Worm (Caenorhabditis elegans) whole organism, young adult: ENCODE data around the gene Y75B12B.11.
A peak's percentile ranks its signal among the peaks of the same experiment; 100 is the strongest.

ENCODE experiments used
- C06A6.2 ChIP-seq: fragments of 200-800 bp; sonication (Bioruptor generic); conservative IDR thresholded peaks from 2 replicates; pipeline ENCODE4 v1.3.6; 2022; ENCODE audit warnings: missing genetic modification characterization, missing compliant biosample characterization
- F10E7.11 ChIP-seq: sonication (generic microtip); optimal IDR thresholded peaks from 2 replicates; lab custom pipeline; 2017; ENCODE audit warnings: mild to moderate bottlenecking, missing genetic modification characterization, moderate library complexity, missing compliant biosample characterization
- F22D6.2 ChIP-seq: sonication (generic microtip); optimal IDR thresholded peaks from 2 replicates; lab custom pipeline; 2016; ENCODE audit warnings: mild to moderate bottlenecking, missing genetic modification characterization, missing compliant biosample characterization
- F37B4.10 ChIP-seq: fragments of 200-800 bp; sonication (Bioruptor generic); IDR thresholded peaks from 2 replicates; pipeline ENCODE4 v1.3.6; 2022; ENCODE audit warnings: missing genetic modification characterization, missing compliant biosample characterization
- F55B11.4 ChIP-seq: sonication (generic microtip); optimal IDR thresholded peaks from 2 replicates; lab custom pipeline; 2016; ENCODE audit warnings: missing compliant biosample characterization, missing genetic modification characterization, borderline replicate concordance; ENCODE audit not compliant: insufficient read depth
- F57C9.4 ChIP-seq: sonication (generic microtip); optimal IDR thresholded peaks from 2 replicates; lab custom pipeline; 2017; ENCODE audit warnings: mild to moderate bottlenecking, missing genetic modification characterization, missing compliant biosample characterization
- T07F8.4 ChIP-seq: sonication (generic microtip); optimal IDR thresholded peaks from 2 replicates; lab custom pipeline; 2016; ENCODE audit warnings: mild to moderate bottlenecking, missing genetic modification characterization, moderate library complexity, missing compliant biosample characterization
- Y53F4B.3 ChIP-seq: fragments of 200-800 bp; sonication (Bioruptor generic); IDR thresholded peaks from 2 replicates; pipeline ENCODE4 v1.3.6; 2022; ENCODE audit warnings: missing genetic modification reagents, missing genetic modification characterization, missing compliant biosample characterization
- Y67H2A.10 ChIP-seq: fragments of 200-800 bp; sonication (Bioruptor generic); conservative IDR thresholded peaks from 2 replicates; pipeline ENCODE4 v1.3.6; 2022; ENCODE audit warnings: missing genetic modification reagents, missing genetic modification characterization, missing compliant biosample characterization
- Y95B8A.8 ChIP-seq: fragments of 200-800 bp; sonication (Bioruptor generic); IDR thresholded peaks from 2 replicates; pipeline ENCODE4 v1.3.6; 2022; ENCODE audit warnings: missing genetic modification reagents, missing genetic modification characterization, missing compliant biosample characterization
- aptf-2 ChIP-seq: fragments of 200-800 bp; sonication (Bioruptor generic); conservative IDR thresholded peaks from 2 replicates; pipeline ENCODE4 v1.3.6; 2022; ENCODE audit warnings: missing genetic modification reagents, missing genetic modification characterization, missing compliant biosample characterization
- atf-7 ChIP-seq: sonication (generic microtip); optimal IDR thresholded peaks from 2 replicates; lab custom pipeline; 2017; ENCODE audit warnings: mild to moderate bottlenecking, missing genetic modification characterization, missing compliant biosample characterization
- athp-1 ChIP-seq: sonication (generic microtip); optimal IDR thresholded peaks from 2 replicates; lab custom pipeline; 2017; ENCODE audit warnings: mild to moderate bottlenecking, missing genetic modification characterization, missing compliant biosample characterization
- attf-6 ChIP-seq: fragments of 200-800 bp; sonication (Bioruptor generic); IDR thresholded peaks from 2 replicates; pipeline ENCODE4 v1.3.6; 2022; ENCODE audit warnings: missing genetic modification reagents, missing genetic modification characterization, missing compliant biosample characterization
- ceh-79 ChIP-seq: sonication (generic microtip); optimal IDR thresholded peaks from 2 replicates; lab custom pipeline; 2017; ENCODE audit warnings: mild to moderate bottlenecking, missing genetic modification characterization, missing compliant biosample characterization
- die-1 ChIP-seq: sonication (generic microtip); optimal IDR thresholded peaks from 2 replicates; lab custom pipeline; 2016; ENCODE audit warnings: missing genotype, mild to moderate bottlenecking, missing genetic modification characterization, missing compliant biosample characterization
- dox-1 ChIP-seq: fragments of 200-800 bp; sonication (Bioruptor generic); IDR thresholded peaks from 2 replicates; pipeline ENCODE4 v1.3.6; 2022; ENCODE audit warnings: missing genetic modification reagents, missing genetic modification characterization, missing compliant biosample characterization
- efl-1 ChIP-seq: fragments of 150-350 bp; optimal IDR thresholded peaks from 2 replicates; lab custom pipeline; 2014; ENCODE audit warnings: missing biosample characterization, missing genetic modification reagents, missing genetic modification characterization
- egrh-3 ChIP-seq: fragments of 200-800 bp; sonication (Bioruptor generic); IDR thresholded peaks from 2 replicates; pipeline ENCODE4 v1.3.6; 2022; ENCODE audit warnings: missing genetic modification reagents, missing genetic modification characterization, missing compliant biosample characterization
- ets-4 ChIP-seq: fragments of 200-800 bp; sonication (Bioruptor generic); optimal IDR thresholded peaks from 2 replicates; lab custom pipeline; 2018; ENCODE audit warnings: mild to moderate bottlenecking, missing genetic modification characterization, missing compliant biosample characterization
- hlh-26 ChIP-seq: fragments of 200-800 bp; sonication (Bioruptor generic); conservative IDR thresholded peaks from 2 replicates; pipeline ENCODE4 v1.3.6; 2022; ENCODE audit warnings: missing genetic modification reagents, missing genetic modification characterization, missing compliant biosample characterization
- lin-35 ChIP-seq, 3 experiments: fragments of 150-350 bp in 2 of 3; sonication (generic microtip) in 1 of 3; optimal IDR thresholded peaks; 2 replicates each; lab custom pipeline; 2014 to 2018; ENCODE audit warnings: missing biosample characterization in 3 of 3, missing genetic modification characterization in 3 of 3, missing genetic modification reagents in 3 of 3
- lin-40 ChIP-seq: sonication (generic microtip); optimal IDR thresholded peaks from 2 replicates; lab custom pipeline; 2016; ENCODE audit warnings: missing genetic modification characterization, mild to moderate bottlenecking, missing compliant biosample characterization, missing genotype, missing genetic modification reagents
- lin-54 ChIP-seq: fragments of 200-800 bp; sonication (Bioruptor generic); optimal IDR thresholded peaks from 2 replicates; lab custom pipeline; 2018; ENCODE audit warnings: mild to moderate bottlenecking, missing genetic modification characterization, missing compliant biosample characterization
- madf-10 ChIP-seq: sonication (generic microtip); optimal IDR thresholded peaks from 2 replicates; lab custom pipeline; 2016; ENCODE audit warnings: mild to moderate bottlenecking, missing genetic modification characterization, missing compliant biosample characterization
- madf-6 ChIP-seq: fragments of 200-800 bp; sonication (Bioruptor generic); IDR thresholded peaks from 2 replicates; pipeline ENCODE4 v1.3.6; 2022; ENCODE audit warnings: missing genetic modification reagents, missing genetic modification characterization, missing compliant biosample characterization
- mel-28 ChIP-seq: sonication (generic microtip); optimal IDR thresholded peaks from 2 replicates; lab custom pipeline; 2016; ENCODE audit warnings: borderline replicate concordance, mild to moderate bottlenecking, missing genetic modification characterization, missing compliant biosample characterization
- mes-4 ChIP-seq: sonication (generic microtip); optimal IDR thresholded peaks from 2 replicates; lab custom pipeline; 2016; ENCODE audit warnings: missing genotype, missing genetic modification characterization, missing compliant biosample characterization
- nfya-1 ChIP-seq: sonication (generic microtip); optimal IDR thresholded peaks from 2 replicates; lab custom pipeline; 2017; ENCODE audit warnings: antibody characterized with exemption, missing compliant biosample characterization, missing genetic modification characterization, borderline replicate concordance; ENCODE audit not compliant: insufficient read depth
- nhr-90 ChIP-seq: sonication (generic microtip); optimal IDR thresholded peaks from 2 replicates; lab custom pipeline; 2016; ENCODE audit warnings: missing genotype, mild to moderate bottlenecking, missing genetic modification characterization, missing compliant biosample characterization
- pha-4 ChIP-seq: fragments of 150-350 bp; sonication (generic microtip); optimal IDR thresholded peaks from 2 replicates; lab custom pipeline; 2014; ENCODE audit warnings: missing biosample characterization, missing genetic modification reagents, missing genetic modification characterization
- rcor-1 ChIP-seq: fragments of 200-800 bp; sonication (Bioruptor generic); IDR thresholded peaks from 2 replicates; pipeline ENCODE4 v1.3.6; 2022; ENCODE audit warnings: missing genetic modification reagents, missing genetic modification characterization, missing compliant biosample characterization
- rec-8 ChIP-seq, 2 experiments: sonication (generic microtip); optimal IDR thresholded peaks; 2 replicates each; lab custom pipeline; 2016; ENCODE audit warnings: mild to moderate bottlenecking in 2 of 2, missing genetic modification characterization in 2 of 2, missing genetic modification reagents in 2 of 2, missing genotype in 2 of 2, missing biosample characterization in 1 of 2, missing compliant biosample characterization in 1 of 2, moderate library complexity in 1 of 2
- repo-1 ChIP-seq: sonication (generic microtip); optimal IDR thresholded peaks from 2 replicates; lab custom pipeline; 2017; ENCODE audit warnings: mild to moderate bottlenecking, missing genetic modification characterization, missing compliant biosample characterization
- sdz-38 ChIP-seq: sonication (generic microtip); optimal IDR thresholded peaks from 2 replicates; lab custom pipeline; 2016; ENCODE audit warnings: missing genotype, missing genetic modification characterization, missing compliant biosample characterization
- snpc-3.4 ChIP-seq: sonication (generic microtip); optimal IDR thresholded peaks from 2 replicates; lab custom pipeline; 2017; ENCODE audit warnings: missing genetic modification characterization, mild to moderate bottlenecking, missing compliant biosample characterization, antibody characterized with exemption, moderate library complexity, missing genotype, missing genetic modification reagents
- snpc-4 ChIP-seq, 5 experiments: fragments of 150-350 bp in 1 of 5; sonication (generic microtip) in 4 of 5; optimal IDR thresholded peaks; 2 replicates each; lab custom pipeline; 2014 to 2018; ENCODE audit warnings: missing genetic modification characterization in 5 of 5, missing biosample characterization in 3 of 5, antibody characterized with exemption in 2 of 5, mild to moderate bottlenecking in 2 of 5, missing compliant biosample characterization in 2 of 5, missing genotype in 2 of 5, moderate library complexity in 2 of 5, missing genetic modification reagents in 1 of 5
- somi-1 ChIP-seq: fragments of 200-800 bp; sonication (Bioruptor generic); optimal IDR thresholded peaks from 2 replicates; lab custom pipeline; 2018; ENCODE audit warnings: mild to moderate bottlenecking, missing genetic modification characterization, missing compliant biosample characterization
- tbp1 ChIP-seq: fragments of 200-800 bp; sonication (Bioruptor generic); optimal IDR thresholded peaks from 2 replicates; lab custom pipeline; 2018; ENCODE audit warnings: mild to moderate bottlenecking, missing genetic modification characterization, missing compliant biosample characterization
- tlf-1 ChIP-seq: fragments of 200-800 bp; sonication (Bioruptor generic); optimal IDR thresholded peaks from 2 replicates; lab custom pipeline; 2018; ENCODE audit warnings: mild to moderate bottlenecking, missing genetic modification characterization, missing compliant biosample characterization
- unc-130 ChIP-seq: sonication (generic microtip); optimal IDR thresholded peaks from 2 replicates; lab custom pipeline; 2016; ENCODE audit warnings: missing genetic modification reagents, missing genetic modification characterization, missing compliant biosample characterization
- unc-62 ChIP-seq: fragments of 150-350 bp; optimal IDR thresholded peaks from 2 replicates; lab custom pipeline; 2014; ENCODE audit warnings: missing biosample characterization, missing genetic modification reagents, missing genetic modification characterization
- xnd-1 ChIP-seq: sonication (generic microtip); optimal IDR thresholded peaks from 2 replicates; lab custom pipeline; 2016; ENCODE audit warnings: missing genotype, missing genetic modification reagents, missing genetic modification characterization, missing compliant biosample characterization
- ztf-26 ChIP-seq: sonication (generic microtip); optimal IDR thresholded peaks from 2 replicates; lab custom pipeline; 2017; ENCODE audit warnings: missing genetic modification characterization, missing compliant biosample characterization

Y75B12B.11 gene

DNA sequence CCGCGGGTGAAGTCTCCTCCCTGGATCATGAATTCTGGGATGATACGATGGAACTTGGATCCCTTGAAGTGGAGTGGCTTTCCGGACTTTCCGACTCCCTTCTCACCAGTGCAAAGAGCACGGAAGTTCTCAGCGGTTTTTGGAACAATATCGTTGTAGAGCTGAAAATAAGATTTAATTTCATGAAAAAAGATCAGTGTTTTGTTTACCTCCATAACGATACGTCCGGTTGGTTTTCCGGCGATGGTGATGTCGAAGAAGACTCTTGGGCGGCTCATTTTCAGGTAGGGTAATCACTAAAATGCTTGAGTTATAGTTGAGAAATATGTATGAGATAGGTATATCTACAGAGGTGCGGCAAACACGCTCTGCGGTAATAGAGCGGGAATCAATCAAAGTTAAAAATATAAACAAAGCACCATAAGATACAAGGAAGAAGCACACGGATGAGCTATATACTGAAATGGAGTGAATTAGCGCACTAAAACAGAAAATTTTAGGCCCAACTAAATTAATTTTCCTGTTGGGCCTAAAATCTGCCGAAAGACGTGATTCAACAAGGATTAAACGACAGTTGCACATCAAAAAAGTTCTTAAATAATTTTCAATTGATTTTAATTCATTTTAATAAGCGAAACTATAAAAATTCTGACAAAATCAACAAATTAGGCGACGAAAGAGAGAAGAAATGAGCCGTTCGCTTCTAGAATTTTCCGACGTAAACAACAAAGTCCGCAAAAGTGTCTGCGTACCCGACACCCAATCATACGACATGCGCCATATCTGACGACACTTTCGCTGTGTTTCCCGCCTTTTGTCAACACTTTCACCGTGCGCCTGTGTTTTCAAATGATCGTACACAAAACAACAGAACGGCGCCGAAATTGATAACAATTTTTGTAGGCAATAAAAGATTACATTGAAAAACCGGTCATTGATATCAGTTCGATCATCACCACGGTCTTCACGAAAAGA is 3.7 kb upstream of the Y75B12B.11 start, which contains the start of the genes cyn-7 and bath-36 (continued):
- TF ChIP-seq ets-4 (GFP tag; lab: Kevin White, UChicago), result peak; percentile 10
- TF ChIP-seq aptf-2 (GFP tag; lab: Robert Waterston, UW), result no peak
- peak; percentile 65 for TF ChIP-seq xnd-1 (tag; lab: Kevin White, UChicago)
- peak; percentile 49 for TF ChIP-seq ztf-26
- peak; percentile 83 for TF ChIP-seq lin-54 (GFP tag; lab: Kevin White, UChicago)
- TF ChIP-seq madf-6, result peak; percentile 90
- no peak for TF ChIP-seq ceh-79 (tag; lab: Kevin White, UChicago)
- peak; percentile 54 for TF ChIP-seq tbp1
- no peak for TF ChIP-seq unc-130
- 0 out of 2 replicates have a peak, but pooled peaks have one; percentile 29 for TF ChIP-seq Y67H2A.10 (GFP tag; lab: Robert Waterston, UW)
- TF ChIP-seq efl-1 (GFP tag; lab: Kevin White, UChicago), result peak; percentile 73
- TF ChIP-seq lin-40 (tag; lab: Kevin White, UChicago), result peak; percentile 85
- no peak for TF ChIP-seq die-1 (tag; lab: Kevin White, UChicago)
- TF ChIP-seq mel-28 (tag; lab: Kevin White, UChicago), result no peak
- no peak for TF ChIP-seq F55B11.4 (tag; lab: Kevin White, UChicago)
- TF ChIP-seq sdz-38, result no peak
- TF ChIP-seq repo-1, result peak; percentile 14
- TF ChIP-seq rcor-1, result peak; percentile 58
- no peak for TF ChIP-seq hlh-26 (GFP tag; lab: Robert Waterston, UW)
- 0 out of 2 replicates have a peak, but pooled peaks have one; percentile 31 for TF ChIP-seq C06A6.2 (GFP tag; lab: Robert Waterston, UW)

DNA sequence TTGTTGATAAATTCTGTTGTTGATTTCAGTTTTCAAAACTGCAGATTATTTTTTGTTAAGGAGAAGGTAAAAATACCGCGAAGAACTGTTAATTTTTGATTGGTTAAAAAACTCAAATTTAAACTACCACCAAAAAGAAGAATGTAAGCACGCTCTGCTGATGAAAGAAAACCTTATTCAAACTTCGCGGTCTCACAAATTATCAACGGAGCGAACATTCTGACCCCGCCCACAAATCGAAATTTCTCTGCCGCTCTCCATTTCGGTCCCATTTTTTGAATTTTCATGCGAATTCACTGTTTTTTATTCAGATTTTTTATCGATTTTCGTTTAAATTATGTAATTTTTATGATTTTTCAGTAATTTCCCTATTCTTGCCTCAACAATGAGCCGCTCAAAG is 1.5 kb upstream of the Y75B12B.11 start, which contains the start of gene cyn-3:
cyn-3 (plus strand) TSS at position 361 of the 400 bp plus-strand sequence.
- no peak for TF ChIP-seq nhr-90 (tag; lab: Kevin White, UChicago)
- TF ChIP-seq ztf-26, result peak; percentile 50
- no peak for TF ChIP-seq atf-7 (tag; lab: Kevin White, UChicago)
- peak; percentile 46 for TF ChIP-seq tlf-1 (GFP tag; lab: Kevin White, UChicago)
- no peak for TF ChIP-seq F22D6.2
- TF ChIP-seq lin-35 (GFP tag; optimal IDR thresholded peaks at IDR 0.05; lab: Kevin White, UChicago), result peak; percentile 64 to 96 (median 65)
- no peak for TF ChIP-seq egrh-3 (GFP tag; lab: Robert Waterston, UW)
- TF ChIP-seq somi-1 (GFP tag; lab: Kevin White, UChicago), result no peak
- TF ChIP-seq snpc-3.4, result peak; percentile 69
- no peak for TF ChIP-seq athp-1 (tag; lab: Kevin White, UChicago)
- TF ChIP-seq F57C9.4 (tag; lab: Kevin White, UChicago), result no peak
- no peak for TF ChIP-seq madf-10
- TF ChIP-seq ceh-79 (tag; lab: Kevin White, UChicago), result no peak
- no peak for TF ChIP-seq Y95B8A.8
- TF ChIP-seq unc-62, result no peak
- TF ChIP-seq efl-1 (GFP tag; lab: Kevin White, UChicago), result peak; percentile 90
- no peak for TF ChIP-seq mes-4 (tag; lab: Kevin White, UChicago)
- peak; percentile 50; the same call in 1 of the 2 replicates for TF ChIP-seq attf-6 (GFP tag; lab: Robert Waterston, UW)
- TF ChIP-seq lin-40 (tag; lab: Kevin White, UChicago), result peak; percentile 76
- no peak for TF ChIP-seq sdz-38
- no peak for TF ChIP-seq F10E7.11 (tag; lab: Kevin White, UChicago)
- no peak for TF ChIP-seq F37B4.10 (GFP tag; lab: Robert Waterston, UW)
- no peak for TF ChIP-seq Y53F4B.3 (GFP tag; lab: Robert Waterston, UW)
- peak; percentile 75 for TF ChIP-seq dox-1 (GFP tag; lab: Robert Waterston, UW)
- peak; percentile 85 for TF ChIP-seq madf-6
- no peak for TF ChIP-seq T07F8.4 (tag; lab: Kevin White, UChicago)
- TF ChIP-seq rec-8 (tag; optimal IDR thresholded peaks at IDR 0.05; lab: Kevin White, UChicago), result no peak
- TF ChIP-seq nfya-1, result no peak
- TF ChIP-seq snpc-4 (GFP tag; optimal IDR thresholded peaks at IDR 0.05; lab: Kevin White, UChicago), result peak; percentile 30
- TF ChIP-seq snpc-4 (tag; optimal IDR thresholded peaks at IDR 0.05; lab: Kevin White, UChicago), result peak; percentile 11 to 68 (median 52)
- peak; percentile 44 for TF ChIP-seq pha-4 (tag; lab: Kevin White, UChicago)
